Fruit fly (Drosophila melanogaster) ovary, adult (tissue): Measurements from ENCODE around the gene pkm.
"Not testable (repeated sequence)": the region's sequence is repeated elsewhere in the genome, so short reads cannot be mapped to it uniquely, and the experiment has no call there.

Experiments used
- CG17801 ChIP-seq: fragments of 200-800 bp; optimal IDR thresholded peaks from 2 replicates; lab custom pipeline; 2019; ENCODE audit warnings: missing biosample characterization, mild to moderate bottlenecking, missing genetic modification characterization, moderate library complexity; ENCODE audit not compliant: partially characterized antibody

Gene pkm

DNA sequence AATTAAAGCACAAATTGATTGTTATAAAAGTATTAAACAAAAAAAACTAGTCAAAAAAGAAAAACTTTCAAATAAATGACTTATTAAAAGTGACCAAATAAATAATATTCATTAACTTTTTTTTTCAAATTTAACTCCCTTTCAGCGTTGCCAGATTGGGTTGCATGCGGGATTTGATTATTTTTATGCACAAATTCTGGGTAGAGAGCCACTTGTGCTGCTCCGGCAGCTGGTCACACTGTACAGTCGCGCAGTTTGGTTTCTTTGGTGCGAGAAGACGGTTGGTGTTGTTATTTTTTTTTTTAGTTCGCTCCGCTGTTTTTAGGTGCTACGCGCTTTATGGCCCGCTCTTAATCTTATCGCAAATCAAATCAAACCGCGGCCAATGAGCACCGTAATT lies 15.6 kb upstream of the pkm start, which contains the start of gene rho-4:
Gene rho-4, plus strand, starts transcription at position 250 of the 400 bp plus-strand sequence.
- not testable (repeated sequence) for TF ChIP-seq CG17801 (GFP tag; lab: Kevin White, UChicago)

dm6 chrX:11580200-11580840 lies 3.7 kb downstream of the pkm start, which contains the start of gene nod:
TSS of gene nod (plus strand) at chrX:11580772.
- TF ChIP-seq CG17801 (GFP tag; lab: Kevin White, UChicago): no peak

- no peak for TF ChIP-seq CG17801 (GFP tag; lab: Kevin White, UChicago)
Observed at dm6 chrX:11578841-11579240, 5.1 kb downstream of the pkm start.

DNA sequence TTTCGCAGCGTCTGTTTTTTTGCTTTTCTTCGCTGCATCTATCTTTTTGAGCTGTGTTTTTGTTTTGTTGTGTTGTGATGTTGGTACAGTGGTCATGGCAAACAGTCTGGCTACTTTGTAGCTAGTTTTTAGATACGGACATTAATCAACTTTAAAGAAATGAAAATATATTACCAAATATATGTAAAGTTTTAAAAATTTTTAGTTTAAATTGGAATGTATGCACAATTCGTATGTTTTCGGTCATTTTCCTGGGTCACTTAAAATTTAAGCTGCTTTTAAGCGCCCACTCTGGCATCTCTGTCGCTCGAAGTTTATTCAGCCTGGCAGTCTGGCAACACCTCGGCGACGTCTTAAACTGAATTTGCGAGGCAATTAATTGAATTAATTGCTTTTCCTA lies 7.4 kb downstream of the pkm start, which contains the start of gene CG11695:
Gene CG11695, plus strand, starts transcription at position 344 of the 400 bp plus-strand sequence.
- peak; percentile 83 for TF ChIP-seq CG17801 (GFP tag; lab: Kevin White, UChicago)

DNA sequence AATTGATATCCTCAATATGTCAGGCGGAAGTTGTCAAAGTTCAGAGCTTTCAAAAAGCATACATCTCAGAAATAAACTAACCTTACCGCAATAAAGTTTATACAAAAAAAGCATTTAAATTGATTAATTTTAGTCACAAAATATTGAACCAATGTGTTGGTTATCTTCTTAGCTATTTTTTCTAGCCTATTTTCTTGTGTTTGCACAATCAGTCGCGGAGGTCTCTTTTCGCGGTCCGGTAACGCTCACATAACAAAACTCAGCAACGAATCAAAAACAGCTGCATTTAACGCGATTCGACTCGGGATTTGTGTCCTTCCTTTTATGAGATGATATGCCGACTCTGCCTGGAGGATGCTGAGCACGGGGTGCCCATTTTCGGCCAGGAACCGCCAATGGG lies 10.4 kb downstream of the pkm start, which contains the start of gene CG11696:
Gene CG11696, plus strand, starts transcription at position 203 of the 400 bp plus-strand sequence.
- no peak for TF ChIP-seq CG17801 (GFP tag; lab: Kevin White, UChicago)

dm6 chrX:11572270-11572914 lies 11.6 kb downstream of the pkm start, which contains the start of the genes Kmn1 and Reepl1:
TSS of gene Kmn1 (minus strand) at chrX:11572442.
TSS of gene Reepl1 (plus strand) at chrX:11572707.
- TF ChIP-seq CG17801 (GFP tag; lab: Kevin White, UChicago): no peak

- TF ChIP-seq CG17801 (GFP tag; lab: Kevin White, UChicago): peak; percentile 77
Observed at dm6 chrX:11569956-11570695, 13.8 kb downstream of the pkm start, which contains the start of the genes Polr2A and CG11699. TSS of gene Polr2A (minus strand) at chrX:11570326. TSS of gene CG11699 (plus strand) at chrX:11570621.

- peak; percentile 45 for TF ChIP-seq CG17801 (GFP tag; lab: Kevin White, UChicago)
Observed at dm6 chrX:11561450-11562040, 22.4 kb downstream of the pkm start, which contains the start of gene PGRP-SA. TSS of gene PGRP-SA (plus strand) at chrX:11561643.

DNA sequence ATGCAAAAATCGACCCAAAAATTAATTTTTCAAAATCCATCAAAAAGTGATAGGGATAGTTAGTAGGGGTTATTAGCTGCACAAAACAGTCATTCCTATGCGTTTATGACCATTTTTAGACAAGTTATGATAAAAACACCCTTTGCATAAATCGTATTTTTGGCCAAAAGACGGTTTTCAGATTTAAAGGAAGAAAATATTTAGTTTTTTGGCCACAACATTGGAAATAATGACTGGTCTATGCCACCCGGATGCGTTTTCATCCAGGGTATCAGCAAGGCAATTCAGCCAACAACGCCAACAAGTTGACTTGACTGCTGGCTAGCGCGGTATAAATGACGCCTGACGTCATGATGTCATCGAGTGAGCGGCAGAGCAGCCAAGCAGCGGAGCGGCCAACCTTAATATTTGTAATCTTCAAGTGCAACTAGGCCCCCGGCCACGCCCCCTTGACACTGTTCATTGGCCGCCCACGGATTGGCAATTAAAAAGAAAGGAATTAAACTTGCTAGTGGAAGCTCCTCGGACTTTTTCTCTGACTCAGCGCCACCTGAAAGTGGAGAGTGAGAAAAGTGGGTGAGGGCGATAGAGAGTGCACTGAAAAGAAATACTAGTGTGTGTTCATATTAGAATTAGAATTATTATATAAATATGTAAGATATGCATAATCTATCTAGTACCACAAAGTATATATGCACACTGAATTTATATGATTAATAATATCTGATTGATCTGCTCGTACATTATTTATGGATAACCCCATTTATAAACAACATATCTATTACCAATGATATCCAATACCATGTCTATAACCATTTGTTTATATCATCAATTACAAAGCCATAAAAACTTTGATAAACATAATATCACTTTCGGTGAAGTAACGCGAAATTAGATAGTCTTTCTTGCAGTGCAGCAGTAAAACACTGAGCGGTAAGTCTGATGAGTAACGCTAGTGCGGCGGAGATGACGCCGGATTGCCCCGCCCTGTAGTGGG lies 23.9 kb downstream of the pkm start:
- TF ChIP-seq CG17801 (GFP tag; lab: Kevin White, UChicago): peak; percentile 95

dm6 chrX:11558389-11558908 lies 25.5 kb downstream of the pkm start, which contains the start of gene CG1572:
TSS of gene CG1572 (minus strand) at chrX:11558654.
- TF ChIP-seq CG17801 (GFP tag; lab: Kevin White, UChicago): peak; percentile 36

dm6 chrX:11556774-11557173 lies 27.2 kb downstream of the pkm start:
- no peak for TF ChIP-seq CG17801 (GFP tag; lab: Kevin White, UChicago)

DNA sequence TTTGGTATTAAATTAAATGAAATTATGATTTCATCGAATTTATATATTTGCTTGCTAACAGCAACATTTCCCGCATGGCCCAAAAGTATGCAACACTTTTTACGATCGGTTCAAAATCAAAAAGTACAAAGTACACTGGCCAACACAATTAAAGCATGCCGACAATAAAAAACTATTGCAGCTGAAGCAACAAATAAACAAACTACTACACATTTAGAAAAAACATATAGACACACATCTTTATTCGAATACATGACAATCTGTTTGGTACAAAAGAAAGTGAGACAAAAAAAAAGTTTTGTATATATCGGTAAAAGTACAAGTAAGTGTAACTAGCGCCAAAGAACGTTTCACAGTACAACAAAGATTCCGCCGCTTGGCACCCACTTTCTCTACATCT lies 28.9 kb downstream of the pkm start:
- TF ChIP-seq CG17801 (GFP tag; lab: Kevin White, UChicago): peak; percentile 17

dm6 chrX:11550078-11550477 lies 33.9 kb downstream of the pkm start:
- peak; percentile 55 for TF ChIP-seq CG17801 (GFP tag; lab: Kevin White, UChicago)
